Fruit fly (Drosophila melanogaster): ENCODE results near the gene CG43673.

The CG43673 gene

DNA sequence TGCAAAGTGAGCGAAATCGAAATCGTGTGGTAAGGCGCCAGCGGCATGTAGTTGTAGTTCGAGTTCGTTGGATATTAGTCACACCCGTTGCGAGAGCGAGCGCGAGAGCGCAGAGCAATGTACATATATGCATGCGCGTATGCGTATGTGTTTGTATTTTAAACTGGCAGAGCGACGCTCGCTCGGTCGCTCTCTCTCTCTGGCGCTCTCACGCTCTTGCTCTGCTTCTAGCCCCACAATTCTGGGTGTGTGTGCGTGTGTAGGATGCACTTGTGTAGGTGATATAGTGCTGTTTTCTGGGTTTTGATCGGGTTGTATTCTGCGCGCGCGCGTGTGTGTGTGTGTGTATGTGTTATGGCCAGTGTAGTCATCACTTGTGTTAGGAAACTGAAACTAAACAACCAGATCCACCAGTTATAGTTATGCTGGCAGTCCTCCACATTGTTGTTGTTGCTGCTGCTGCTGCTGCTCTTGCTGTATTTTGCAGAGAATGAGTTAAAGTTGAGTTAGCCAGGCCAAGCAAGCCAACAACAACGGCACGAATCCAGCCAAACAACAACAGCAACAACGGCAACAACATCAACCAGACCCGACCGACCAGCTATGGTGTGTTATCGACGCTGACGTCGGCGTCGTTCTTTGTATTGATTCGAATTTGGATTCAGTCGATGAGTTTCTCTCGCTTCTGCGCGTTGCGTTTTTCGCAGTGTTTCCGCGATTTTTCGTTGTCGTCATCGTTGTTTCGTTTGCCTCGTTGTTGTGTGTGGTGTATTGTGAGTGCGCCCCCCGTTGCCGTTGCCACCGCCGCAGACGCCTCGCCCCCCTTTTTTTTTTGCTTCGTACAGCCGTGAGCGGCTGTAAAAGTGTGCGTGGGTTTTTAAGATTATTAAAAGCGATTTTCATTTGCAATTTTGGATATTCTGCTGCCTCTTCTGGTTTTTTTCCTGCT lies 33.0 kb downstream of the CG43673 start (continued):
- TF ChIP-seq peb (GFP tag; IDR thresholded peaks at IDR 0.05) (no peak), ewg (GFP tag; optimal IDR thresholded peaks at IDR 0.05) (peak; percentile 11), gcm (GFP tag; optimal IDR thresholded peaks at IDR 0.05) (peak; percentile 19), pros (GFP tag; optimal IDR thresholded peaks at IDR 0.05) (peak; percentile 66), CG3163 (GFP tag; optimal IDR thresholded peaks at IDR 0.05) (peak; percentile 67), ftz-f1 (GFP tag; optimal IDR thresholded peaks at IDR 0.05) (no peak), tna (GFP tag; IDR thresholded peaks at IDR 0.05; ENCODE audit: partially characterized antibody) (no peak), onecut (GFP tag; IDR thresholded peaks at IDR 0.05) (peak; percentile 67), sob (GFP tag; IDR thresholded peaks at IDR 0.05) (no peak), yki (optimal IDR thresholded peaks at IDR 0.05) (peak; percentile 98), chm (GFP tag; IDR thresholded peaks at IDR 0.05) (peak; percentile 26; the same call in 1 of the 2 replicates), CG10147 (GFP tag; optimal IDR thresholded peaks at IDR 0.05) (no peak), CG12769 (tag; optimal IDR thresholded peaks at IDR 0.05) (peak; percentile 56), CG8924 (tag; optimal IDR thresholded peaks at IDR 0.05) (peak; percentile 5), CG14014 (GFP tag; IDR thresholded peaks at IDR 0.05) (peak; percentile 18; the same call in 1 of the 2 replicates), crol (GFP tag; IDR thresholded peaks at IDR 0.05) (peak; percentile 88), hbn (GFP tag; IDR thresholded peaks at IDR 0.05; ENCODE audit: partially characterized antibody) (peak; percentile 27; the same call in 1 of the 2 replicates), CG4707 (GFP tag; optimal IDR thresholded peaks at IDR 0.05) (peak; percentile 20), gt (GFP tag; IDR thresholded peaks at IDR 0.05) (no peak), corto (GFP tag; optimal IDR thresholded peaks at IDR 0.05) (peak; percentile 54), gsb (GFP tag; IDR thresholded peaks at IDR 0.05) (no peak), CG12219 (GFP tag; optimal IDR thresholded peaks at IDR 0.05) (no peak), CG8359 (GFP tag; optimal IDR thresholded peaks at IDR 0.05; ENCODE audit: borderline replicate concordance) (peak; percentile 17), mirr (GFP tag; optimal IDR thresholded peaks at IDR 0.05) (peak; percentile 44), CG32532 (GFP tag; IDR thresholded peaks at IDR 0.05) (peak; percentile 62; the same call in 1 of the 2 replicates), NK7.1 (GFP tag; optimal IDR thresholded peaks at IDR 0.05) (no peak), rib (GFP tag; IDR thresholded peaks at IDR 0.05) (peak; percentile 82), stc (GFP tag; IDR thresholded peaks at IDR 0.05) (peak; percentile 26; the same call in 1 of the 2 replicates), Dbx (GFP tag; IDR thresholded peaks at IDR 0.05) (peak; percentile 46; the same call in 1 of the 3 replicates), lbe (GFP tag; optimal IDR thresholded peaks at IDR 0.05) (peak; percentile 48), sug (tag; optimal IDR thresholded peaks at IDR 0.05) (peak; percentile 26), bbx (GFP tag; IDR thresholded peaks at IDR 0.05; ENCODE audit: partially characterized antibody) (peak; percentile 12; the same call in 1 of the 2 replicates), cg (GFP tag; optimal IDR thresholded peaks at IDR 0.05) (peak; percentile 99), B-H2 (GFP tag; optimal IDR thresholded peaks at IDR 0.05) (peak; percentile 12), sqz (GFP tag; optimal IDR thresholded peaks at IDR 0.05) (peak; percentile 44), zfh1 (GFP tag; IDR thresholded peaks at IDR 0.05) (no peak), Scr (GFP tag; IDR thresholded peaks at IDR 0.05; ENCODE audit: partially characterized antibody) (peak; percentile 23; the same call in 1 of the 2 replicates)

DNA sequence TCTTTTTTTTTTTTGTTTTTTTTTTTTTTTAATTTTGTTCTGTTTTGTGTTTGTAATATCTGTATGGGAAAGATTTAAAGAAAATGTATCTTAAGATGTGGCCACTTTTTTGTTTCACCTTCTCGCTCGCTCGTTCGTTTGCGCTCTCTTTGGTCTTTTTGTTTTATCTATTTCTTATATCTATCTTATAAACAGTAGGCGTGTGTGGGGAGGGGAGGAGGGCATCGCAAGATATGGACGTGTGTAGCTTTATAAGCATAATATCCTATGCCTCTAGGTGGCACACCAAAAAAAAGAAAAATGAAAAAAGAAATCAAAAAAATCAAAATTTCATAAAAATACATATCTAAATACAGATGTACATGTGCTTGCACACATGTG lies 33.7 kb downstream of the CG43673 start:
- TF ChIP-seq eve (GFP tag; optimal IDR thresholded peaks at IDR 0.05): peak in 1 of 2 experiments; percentile 14
- TF ChIP-seq lola (GFP tag; optimal IDR thresholded peaks at IDR 0.05): peak in 1 of 3 experiments; percentile 22
- TF ChIP-seq klu (GFP tag; IDR thresholded peaks at IDR 0.05): no peak
- TF ChIP-seq CG1233 (GFP tag; optimal IDR thresholded peaks at IDR 0.05): no peak
- TF ChIP-seq sens (GFP tag): peak; percentile 68
- TF ChIP-seq Med (GFP tag): peak; percentile 71
